Worm (Caenorhabditis elegans): ENCODE data around the gene T05A7.13.

The T05A7.13 gene

DNA sequence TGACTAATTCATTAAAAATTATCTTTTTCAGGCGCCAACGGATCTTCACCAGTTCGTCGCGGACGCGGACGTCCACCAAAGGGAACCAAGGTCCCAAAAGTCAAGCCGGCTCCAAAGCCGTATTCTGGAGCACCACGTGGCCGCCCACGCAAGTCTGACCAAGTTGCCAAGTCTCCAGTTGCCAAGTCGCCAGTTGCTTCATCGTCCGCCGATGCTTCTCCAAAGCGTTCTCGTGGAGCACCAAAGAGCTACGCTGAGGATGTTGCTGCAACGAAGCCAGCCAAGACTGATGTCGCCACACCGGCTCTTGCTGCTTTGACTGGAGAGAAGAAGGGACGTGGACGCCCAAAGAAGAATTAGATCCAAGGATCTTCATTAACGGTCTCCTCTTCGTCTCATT, 12.1 kb upstream of the T05A7.13 start:
- no peak for TF ChIP-seq mbf-1 (tag; optimal IDR thresholded peaks at IDR 0.05)
- TF ChIP-seq nhr-23 (tag; optimal IDR thresholded peaks at IDR 0.05) = no peak
- TF ChIP-seq elt-3 (tag; optimal IDR thresholded peaks at IDR 0.05) = no peak
- TF ChIP-seq crh-2 (tag; optimal IDR thresholded peaks at IDR 0.05) = no peak
- no peak for TF ChIP-seq alr-1 (tag; optimal IDR thresholded peaks at IDR 0.05)
- no peak for TF ChIP-seq peb-1 (tag; optimal IDR thresholded peaks at IDR 0.05)
- TF ChIP-seq egl-27 (tag; optimal IDR thresholded peaks at IDR 0.05) = no peak
- no peak for TF ChIP-seq skn-1 (tag; optimal IDR thresholded peaks at IDR 0.05)
- no peak for TF ChIP-seq lin-11 (tag; optimal IDR thresholded peaks at IDR 0.05)
- TF ChIP-seq nhr-21 (tag; optimal IDR thresholded peaks at IDR 0.05) = no peak
- no peak for TF ChIP-seq lsy-2 (tag; optimal IDR thresholded peaks at IDR 0.05)
- TF ChIP-seq nhr-237 (tag; optimal IDR thresholded peaks at IDR 0.05) = no peak
- no peak for TF ChIP-seq fos-1 (tag; optimal IDR thresholded peaks at IDR 0.05)
- TF ChIP-seq unc-55 (GFP tag; optimal IDR thresholded peaks at IDR 0.05) = no peak
- TF ChIP-seq nhr-25 (tag; optimal IDR thresholded peaks at IDR 0.05) = no peak
- TF ChIP-seq mab-5 (tag; optimal IDR thresholded peaks at IDR 0.05) = no peak
- no peak for TF ChIP-seq ztf-4 (tag; optimal IDR thresholded peaks at IDR 0.05)
- no peak for TF ChIP-seq F13H6.1 (tag; optimal IDR thresholded peaks at IDR 0.05)
- TF ChIP-seq mdl-1 (tag; optimal IDR thresholded peaks at IDR 0.05) = no peak
- no peak for TF ChIP-seq R02D3.7 (tag; optimal IDR thresholded peaks at IDR 0.05)

DNA sequence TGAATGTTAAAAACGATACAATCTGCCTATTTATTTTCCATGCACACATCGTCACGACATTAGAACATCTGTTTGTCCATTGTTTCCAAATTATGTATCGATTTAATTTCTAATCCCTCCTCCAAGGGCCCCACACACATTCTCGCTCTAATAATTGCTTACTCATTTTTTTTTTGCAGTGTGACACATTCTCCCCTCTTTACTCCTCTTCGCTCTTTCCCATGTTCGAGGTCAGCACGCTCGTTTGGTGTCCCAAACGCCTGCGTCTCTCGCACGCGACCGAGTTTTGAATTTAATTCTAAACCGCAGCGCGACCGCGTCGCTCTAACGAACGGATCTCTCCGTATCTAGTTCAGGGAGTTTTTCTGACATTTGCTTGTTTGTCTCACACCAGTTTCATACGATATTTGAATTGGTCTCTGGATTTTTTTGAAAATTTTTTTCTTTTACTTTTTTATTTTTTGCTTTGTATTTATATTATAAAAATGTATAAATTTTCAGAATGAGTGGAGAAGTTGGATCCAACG, 11.5 kb upstream of the T05A7.13 start, which contains the start of the genes clec-140 and hmg-11:
Gene clec-140 (plus strand): TSS at position 477 of the 527 bp plus-strand sequence.
Gene hmg-11 (plus strand): TSS at position 502 of the 527 bp plus-strand sequence.
- TF ChIP-seq unc-39 (tag; optimal IDR thresholded peaks at IDR 0.05) (no peak), peb-1 (tag; optimal IDR thresholded peaks at IDR 0.05) (no peak), egl-27 (tag; optimal IDR thresholded peaks at IDR 0.05) (peak; percentile 26), blmp-1 (tag; optimal IDR thresholded peaks at IDR 0.05; ENCODE audit: insufficient read depth) (no peak), ceh-82 (tag; optimal IDR thresholded peaks at IDR 0.05) (no peak), sma-3 (GFP tag; optimal IDR thresholded peaks at IDR 0.05) (peak; percentile 26), gmeb-1 (tag; optimal IDR thresholded peaks at IDR 0.05) (no peak), nhr-12 (tag; optimal IDR thresholded peaks at IDR 0.05) (no peak), nhr-6 (tag; optimal IDR thresholded peaks at IDR 0.05) (no peak), lsy-2 (tag; optimal IDR thresholded peaks at IDR 0.05) (no peak), skn-1 (tag; optimal IDR thresholded peaks at IDR 0.05) (no peak), Y55F3AM.14 (GFP tag; optimal IDR thresholded peaks at IDR 0.05) (no peak), nhr-77 (tag; optimal IDR thresholded peaks at IDR 0.05) (no peak), ceh-16 (tag; optimal IDR thresholded peaks at IDR 0.05) (no peak), nhr-25 (tag; optimal IDR thresholded peaks at IDR 0.05) (no peak), alr-1 (tag; optimal IDR thresholded peaks at IDR 0.05) (no peak), lin-11 (tag; optimal IDR thresholded peaks at IDR 0.05) (no peak), R02D3.7 (tag; optimal IDR thresholded peaks at IDR 0.05) (no peak), unc-55 (GFP tag; optimal IDR thresholded peaks at IDR 0.05) (peak; percentile 53), nhr-237 (tag; optimal IDR thresholded peaks at IDR 0.05) (no peak), ztf-4 (tag; optimal IDR thresholded peaks at IDR 0.05) (no peak), nhr-23 (tag; optimal IDR thresholded peaks at IDR 0.05) (no peak), mdl-1 (tag; optimal IDR thresholded peaks at IDR 0.05) (peak; percentile 50 to 60), ztf-11 (tag; optimal IDR thresholded peaks at IDR 0.05) (no peak), nhr-10 (tag; optimal IDR thresholded peaks at IDR 0.05) (no peak), sem-4 (tag; optimal IDR thresholded peaks at IDR 0.05) (no peak), C34F6.9 (tag; optimal IDR thresholded peaks at IDR 0.05) (peak; percentile 80), lin-39 (tag; optimal IDR thresholded peaks at IDR 0.05) (no peak), aly-2 (tag; optimal IDR thresholded peaks at IDR 0.05) (no peak), ama-1 (optimal IDR thresholded peaks at IDR 0.05) (no peak), sma-9 (GFP tag; optimal IDR thresholded peaks at IDR 0.05) (no peak), sma-9 (tag; optimal IDR thresholded peaks at IDR 0.05) (no peak), snpc-4 (tag; optimal IDR thresholded peaks at IDR 0.05) (peak; percentile 11), elt-1 (tag; optimal IDR thresholded peaks at IDR 0.05) (no peak), nhr-129 (tag; optimal IDR thresholded peaks at IDR 0.05) (peak; percentile 68), zag-1 (tag; optimal IDR thresholded peaks at IDR 0.05) (peak; percentile 42), ztf-1 (GFP tag; conservative IDR thresholded peaks at IDR 0.05) (no peak), fos-1 (tag; optimal IDR thresholded peaks at IDR 0.05) (peak; percentile 94), elt-3 (tag; optimal IDR thresholded peaks at IDR 0.05) (no peak), nhr-21 (tag; optimal IDR thresholded peaks at IDR 0.05) (no peak), crh-2 (tag; optimal IDR thresholded peaks at IDR 0.05) (no peak), mab-5 (tag; optimal IDR thresholded peaks at IDR 0.05) (no peak), ZK546.5 (tag; optimal IDR thresholded peaks at IDR 0.05) (no peak), mbf-1 (tag; optimal IDR thresholded peaks at IDR 0.05) (no peak)

Measured in whole organism, L2 larva.